Fruit fly (Drosophila melanogaster) S2 (cell line): ENCODE results near the gene CG4318.

Experiments used
- CG8478 ChIP-seq: fragments of >200 bp; optimal IDR thresholded peaks from 2 replicates; lab custom pipeline; 2018
- CTCF ChIP-seq, 2 experiments: fragments of >200 bp; optimal IDR thresholded peaks; 2 replicates each; lab custom pipeline; 2018

DNA sequence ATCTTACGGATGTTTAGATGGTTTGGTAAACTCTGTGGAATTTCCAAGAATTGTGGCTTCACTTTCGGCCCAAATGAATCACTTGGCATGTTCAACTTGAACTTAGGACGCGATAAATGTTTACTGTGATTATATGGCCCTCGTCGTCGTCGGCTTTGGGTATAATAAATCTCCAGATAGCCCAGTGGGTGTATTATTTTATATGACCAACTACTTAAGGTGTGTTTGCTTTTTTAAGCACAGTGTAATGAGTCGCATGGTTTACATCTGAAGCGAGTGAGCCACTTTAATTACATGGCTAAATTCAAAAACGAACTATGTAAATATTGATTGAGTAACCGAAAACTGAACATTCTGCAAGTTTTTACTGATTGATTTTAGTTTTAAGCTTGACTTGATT is 49.5 kb downstream of the CG4318 start:
- TF ChIP-seq CG8478 (no peak), CTCF (optimal IDR thresholded peaks at IDR 0.05; lab: Kevin White, UChicago) (no peak)
